Worm (Caenorhabditis elegans) whole organism, young adult: ENCODE results near the gene rpl-18.

Experiments used
- F39B2.1 ChIP-seq: fragments of 200-800 bp; sonication (Bioruptor generic); IDR thresholded peaks from 2 replicates; pipeline ENCODE4 v1.3.6; 2022; ENCODE audit warnings: missing genetic modification reagents, missing genetic modification characterization, missing compliant biosample characterization
- ZK185.1 ChIP-seq: sonication (generic microtip); optimal IDR thresholded peaks from 2 replicates; lab custom pipeline; 2016; ENCODE audit warnings: mild to moderate bottlenecking, missing genetic modification characterization, missing compliant biosample characterization; ENCODE audit not compliant: poor library complexity, severe bottlenecking
- dpl-1 ChIP-seq: fragments of 150-350 bp; optimal IDR thresholded peaks from 2 replicates; lab custom pipeline; 2014; ENCODE audit warnings: missing biosample characterization, missing genetic modification reagents, missing genetic modification characterization
- egl-18 ChIP-seq: fragments of 200-800 bp; sonication (Bioruptor generic); IDR thresholded peaks from 2 replicates; pipeline ENCODE4 v1.3.6; 2022; ENCODE audit warnings: missing genetic modification reagents, missing genetic modification characterization, missing compliant biosample characterization
- him-1 ChIP-seq: sonication (generic microtip); optimal IDR thresholded peaks from 2 replicates; lab custom pipeline; 2016; ENCODE audit warnings: missing genotype, missing genetic modification reagents, missing genetic modification characterization, missing compliant biosample characterization
- lin-40 ChIP-seq: sonication (generic microtip); optimal IDR thresholded peaks from 2 replicates; lab custom pipeline; 2016; ENCODE audit warnings: missing genetic modification characterization, mild to moderate bottlenecking, missing compliant biosample characterization, missing genotype, missing genetic modification reagents
- lsy-27 ChIP-seq: sonication (generic microtip); optimal IDR thresholded peaks from 2 replicates; lab custom pipeline; 2017; ENCODE audit warnings: missing genetic modification characterization, mild to moderate bottlenecking, missing compliant biosample characterization, antibody characterized with exemption, missing genotype, borderline replicate concordance; ENCODE audit not compliant: insufficient read depth
- nhr-120 ChIP-seq: fragments of 200-800 bp; sonication (Bioruptor generic); IDR thresholded peaks from 2 replicates; pipeline ENCODE4 v1.3.6; 2022; ENCODE audit warnings: missing genetic modification characterization, missing compliant biosample characterization
- sdz-38 ChIP-seq: sonication (generic microtip); optimal IDR thresholded peaks from 2 replicates; lab custom pipeline; 2016; ENCODE audit warnings: missing genotype, missing genetic modification characterization, missing compliant biosample characterization
- snpc-4 ChIP-seq, 5 experiments: fragments of 150-350 bp in 1 of 5; sonication (generic microtip) in 4 of 5; optimal IDR thresholded peaks; 2 replicates each; lab custom pipeline; 2014 to 2018; ENCODE audit warnings: missing genetic modification characterization in 5 of 5, missing biosample characterization in 3 of 5, antibody characterized with exemption in 2 of 5, mild to moderate bottlenecking in 2 of 5, missing compliant biosample characterization in 2 of 5, missing genotype in 2 of 5, moderate library complexity in 2 of 5, missing genetic modification reagents in 1 of 5
- ztf-25 ChIP-seq: fragments of 200-800 bp; sonication (Bioruptor generic); IDR thresholded peaks from 2 replicates; pipeline ENCODE4 v1.3.6; 2022; ENCODE audit warnings: missing genetic modification reagents, missing genetic modification characterization, missing compliant biosample characterization

DNA sequence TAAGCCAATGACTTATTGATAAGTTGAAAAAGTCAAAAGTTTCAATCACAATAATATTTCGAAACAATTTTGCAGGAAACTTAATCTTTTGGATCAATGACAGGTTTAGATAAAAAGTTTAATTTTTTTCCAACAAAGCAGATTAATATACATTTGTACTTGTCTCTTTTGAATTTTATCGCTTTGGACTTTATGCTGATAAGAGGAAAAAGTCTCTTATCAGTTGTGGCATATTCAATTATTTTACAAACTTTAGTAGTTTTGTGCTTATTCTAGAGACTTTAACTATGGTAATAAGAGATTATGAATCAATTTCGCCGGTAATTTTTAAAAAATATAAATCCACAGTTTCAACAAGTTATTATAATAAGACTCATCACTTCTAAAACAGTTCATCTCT lies 49.8 kb upstream of the rpl-18 start:
- TF ChIP-seq nhr-120 (GFP tag; lab: Robert Waterston, UW) (no peak), snpc-4 (GFP tag; optimal IDR thresholded peaks at IDR 0.05; lab: Kevin White, UChicago) (no peak), snpc-4 (tag; optimal IDR thresholded peaks at IDR 0.05; lab: Kevin White, UChicago) (no peak), lsy-27 (no peak), egl-18 (GFP tag; lab: Robert Waterston, UW) (no peak), him-1 (tag; lab: Kevin White, UChicago) (no peak), F39B2.1 (GFP tag; lab: Robert Waterston, UW) (no peak), dpl-1 (GFP tag; lab: Kevin White, UChicago) (no peak), sdz-38 (tag; lab: Kevin White, UChicago) (no peak), ZK185.1 (tag; lab: Kevin White, UChicago) (no peak), lin-40 (tag; lab: Kevin White, UChicago) (no peak), ztf-25 (no peak)
